Worm (Caenorhabditis elegans) whole organism, L3 larva: ENCODE data around the gene ddx-23.

Source experiments
- R02D3.7 ChIP-seq: fragments of 150-350 bp; optimal IDR thresholded peaks from 2 replicates; lab custom pipeline; 2014; ENCODE audit warnings: missing biosample characterization, missing genetic modification characterization
- aly-2 ChIP-seq: fragments of 150-350 bp; optimal IDR thresholded peaks from 2 replicates; lab custom pipeline; 2014; ENCODE audit warnings: missing biosample characterization, missing genetic modification characterization
- ama-1 ChIP-seq: fragments of 150-350 bp; optimal IDR thresholded peaks from 2 replicates; lab custom pipeline; 2018
- ceh-28 ChIP-seq: fragments of 150-350 bp; optimal IDR thresholded peaks from 2 replicates; lab custom pipeline; 2014; ENCODE audit warnings: missing biosample characterization, missing genetic modification reagents, missing genetic modification characterization
- ceh-82 ChIP-seq: fragments of 150-350 bp; optimal IDR thresholded peaks from 2 replicates; lab custom pipeline; 2014; ENCODE audit warnings: missing biosample characterization, missing genetic modification characterization
- ceh-9 ChIP-seq: sonication (generic microtip); optimal IDR thresholded peaks from 2 replicates; lab custom pipeline; 2018; ENCODE audit warnings: missing biosample characterization, missing genetic modification characterization
- daf-12 ChIP-seq: fragments of 150-350 bp; optimal IDR thresholded peaks from 2 replicates; lab custom pipeline; 2014; ENCODE audit warnings: missing biosample characterization, missing genetic modification reagents, missing genetic modification characterization
- egl-27 ChIP-seq: sonication (generic microtip); optimal IDR thresholded peaks from 4 replicates; lab custom pipeline; 2017; ENCODE audit warnings: missing biosample characterization, missing genetic modification reagents, missing genetic modification characterization
- egl-5 ChIP-seq: fragments of 150-350 bp; optimal IDR thresholded peaks from 2 replicates; lab custom pipeline; 2017; ENCODE audit warnings: missing biosample characterization, missing genetic modification reagents, missing genetic modification characterization, inconsistent platforms
- elt-1 ChIP-seq: fragments of 150-350 bp; optimal IDR thresholded peaks from 2 replicates; lab custom pipeline; 2014; ENCODE audit warnings: missing biosample characterization, missing genetic modification characterization
- elt-3 ChIP-seq, 3 experiments: fragments of 150-350 bp in 1 of 3; sonication (generic microtip) in 2 of 3; optimal IDR thresholded peaks; 2 replicates in 2 of 3; 4 replicates in 1 of 3; lab custom pipeline; 2014 to 2017; ENCODE audit warnings: missing biosample characterization in 3 of 3, missing genetic modification characterization in 3 of 3
- eor-1 ChIP-seq, 2 experiments: fragments of 150-350 bp; optimal IDR thresholded peaks; 2 replicates each; lab custom pipeline; 2014 to 2018; ENCODE audit warnings: missing biosample characterization in 2 of 2, missing genetic modification characterization in 2 of 2
- fkh-10 ChIP-seq: sonication (generic microtip); optimal IDR thresholded peaks from 2 replicates; lab custom pipeline; 2017; ENCODE audit warnings: missing biosample characterization, missing genetic modification reagents, missing genetic modification characterization
- fkh-2 ChIP-seq: fragments of 150-350 bp; optimal IDR thresholded peaks from 2 replicates; lab custom pipeline; 2014; ENCODE audit warnings: missing biosample characterization, missing genetic modification reagents, missing genetic modification characterization
- hmg-11 ChIP-seq: sonication (generic microtip); optimal IDR thresholded peaks from 2 replicates; lab custom pipeline; 2016; ENCODE audit warnings: missing genetic modification characterization, missing compliant biosample characterization
- jun-1 ChIP-seq: fragments of 150-350 bp; optimal IDR thresholded peaks from 2 replicates; lab custom pipeline; 2014; ENCODE audit warnings: missing biosample characterization, missing genetic modification reagents, missing genetic modification characterization
- lin-15B ChIP-seq: fragments of 150-350 bp; optimal IDR thresholded peaks from 2 replicates; lab custom pipeline; 2014; ENCODE audit warnings: missing biosample characterization, missing genetic modification characterization
- lin-39 ChIP-seq: fragments of 150-350 bp; optimal IDR thresholded peaks from 2 replicates; lab custom pipeline; 2018; ENCODE audit warnings: missing biosample characterization, missing genetic modification reagents, missing genetic modification characterization
- lsy-12 ChIP-seq: sonication (generic microtip); optimal IDR thresholded peaks from 2 replicates; lab custom pipeline; 2016; ENCODE audit warnings: mild to moderate bottlenecking, missing genetic modification characterization, missing compliant biosample characterization
- mdl-1 ChIP-seq: fragments of 150-350 bp; optimal IDR thresholded peaks from 2 replicates; lab custom pipeline; 2014; ENCODE audit warnings: missing biosample characterization, missing genetic modification characterization
- mml-1 ChIP-seq: fragments of 150-350 bp; sonication (generic microtip); optimal IDR thresholded peaks from 3 replicates; lab custom pipeline; 2014; ENCODE audit warnings: missing biosample characterization, missing genetic modification characterization
- nfya-1 ChIP-seq: sonication (generic microtip); optimal IDR thresholded peaks from 2 replicates; lab custom pipeline; 2017; ENCODE audit warnings: missing genetic modification characterization, mild to moderate bottlenecking, missing compliant biosample characterization, antibody characterized with exemption, moderate library complexity; ENCODE audit not compliant: insufficient read depth
- nhr-11 ChIP-seq: fragments of 150-350 bp; optimal IDR thresholded peaks from 2 replicates; lab custom pipeline; 2014; ENCODE audit warnings: missing biosample characterization, missing genetic modification characterization
- nhr-23 ChIP-seq: fragments of 150-350 bp; optimal IDR thresholded peaks from 2 replicates; lab custom pipeline; 2014; ENCODE audit warnings: missing biosample characterization, missing genetic modification reagents, missing genetic modification characterization
- nhr-237 ChIP-seq: fragments of 150-350 bp; optimal IDR thresholded peaks from 2 replicates; lab custom pipeline; 2014; ENCODE audit warnings: missing biosample characterization, missing genetic modification characterization
- nhr-25 ChIP-seq: sonication (generic microtip); optimal IDR thresholded peaks from 2 replicates; lab custom pipeline; 2017; ENCODE audit warnings: missing biosample characterization, missing genetic modification characterization
- nhr-43 ChIP-seq: sonication (generic microtip); optimal IDR thresholded peaks from 2 replicates; lab custom pipeline; 2016; ENCODE audit warnings: mild to moderate bottlenecking, missing genetic modification characterization, missing compliant biosample characterization; ENCODE audit not compliant: poor library complexity, severe bottlenecking
- nhr-67 ChIP-seq: fragments of 150-350 bp; optimal IDR thresholded peaks from 2 replicates; lab custom pipeline; 2014; ENCODE audit warnings: missing biosample characterization, missing genetic modification characterization
- nhr-76 ChIP-seq: fragments of 150-350 bp; sonication (generic microtip); optimal IDR thresholded peaks from 5 replicates; lab custom pipeline; 2014; ENCODE audit warnings: missing biosample characterization, missing genetic modification characterization
- pha-4 ChIP-seq: fragments of 150-350 bp; optimal IDR thresholded peaks from 2 replicates; lab custom pipeline; 2014; ENCODE audit warnings: missing biosample characterization, missing genetic modification reagents, missing genetic modification characterization
- sea-2 ChIP-seq: fragments of 150-350 bp; sonication (generic microtip); optimal IDR thresholded peaks from 4 replicates; lab custom pipeline; 2014; ENCODE audit warnings: missing biosample characterization, missing genetic modification reagents, missing genetic modification characterization
- skn-1 ChIP-seq: fragments of 150-350 bp; optimal IDR thresholded peaks from 2 replicates; lab custom pipeline; 2014; ENCODE audit warnings: missing biosample characterization, missing genetic modification characterization
- snpc-4 ChIP-seq: fragments of 150-350 bp; optimal IDR thresholded peaks from 2 replicates; lab custom pipeline; 2014; ENCODE audit warnings: missing biosample characterization, missing genetic modification characterization
- unc-39 ChIP-seq: sonication (generic microtip); optimal IDR thresholded peaks from 4 replicates; lab custom pipeline; 2017; ENCODE audit warnings: missing biosample characterization, missing genetic modification characterization
- unc-62 ChIP-seq: fragments of 150-350 bp; sonication (generic microtip); optimal IDR thresholded peaks from 4 replicates; lab custom pipeline; 2014; ENCODE audit warnings: missing biosample characterization, missing genetic modification reagents, missing genetic modification characterization
- zag-1 ChIP-seq: fragments of 150-350 bp; optimal IDR thresholded peaks from 2 replicates; lab custom pipeline; 2014; ENCODE audit warnings: missing biosample characterization, missing genetic modification characterization
- ztf-11 ChIP-seq: fragments of 150-350 bp; optimal IDR thresholded peaks from 2 replicates; lab custom pipeline; 2014; ENCODE audit warnings: missing biosample characterization, missing genetic modification characterization
- ztf-4 ChIP-seq: fragments of 150-350 bp; optimal IDR thresholded peaks from 2 replicates; lab custom pipeline; 2014; ENCODE audit warnings: missing biosample characterization, missing genetic modification characterization

The ddx-23 gene

ce11 chrIII:5846412-5846811 is 6.7 kb downstream of the ddx-23 start:
- TF ChIP-seq mml-1 (tag; lab: Kevin White, UChicago) (no peak), nfya-1 (tag; lab: Kevin White, UChicago) (peak; percentile 46), fkh-10 (GFP tag; lab: Kevin White, UChicago) (peak; percentile 74)
- TF ChIP-seq, all 47 proteins: peak for 2

DNA sequence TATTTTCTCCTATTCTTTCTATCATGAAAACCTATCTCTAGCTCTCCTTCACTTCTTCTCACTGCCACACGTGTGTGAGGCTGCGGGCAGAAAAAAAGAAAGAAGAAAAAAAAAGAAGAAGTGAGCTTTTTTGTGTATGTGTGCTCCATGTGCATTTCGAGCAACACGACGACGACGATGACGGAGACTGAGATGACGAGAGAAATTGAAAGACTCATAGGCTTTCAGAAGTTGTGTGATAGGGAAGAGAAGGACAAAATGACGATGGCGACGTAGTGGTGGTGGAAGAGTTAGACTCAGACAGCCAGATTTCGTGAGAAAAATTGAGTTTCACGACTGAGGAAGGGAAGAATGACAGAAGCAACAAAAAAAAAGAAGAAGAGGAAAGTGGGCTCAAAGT is 7.6 kb downstream of the ddx-23 start:
- TF ChIP-seq lin-39 (tag; lab: Kevin White, UChicago): peak; percentile 74
- peak; percentile 85 for TF ChIP-seq mdl-1 (tag; lab: Kevin White, UChicago)
- TF ChIP-seq daf-12 (tag; lab: Kevin White, UChicago): no peak
- TF ChIP-seq ztf-4 (tag; lab: Kevin White, UChicago): no peak
- TF ChIP-seq zag-1 (tag; lab: Kevin White, UChicago): peak; percentile 61
- TF ChIP-seq aly-2 (tag; lab: Kevin White, UChicago): no peak
- no peak for TF ChIP-seq elt-3 (tag; optimal IDR thresholded peaks at IDR 0.05; lab: Kevin White, UChicago)
- no peak for TF ChIP-seq fkh-2 (tag; lab: Kevin White, UChicago)
- no peak for TF ChIP-seq unc-39 (tag; lab: Kevin White, UChicago)
- peak; percentile 85 for TF ChIP-seq nfya-1 (tag; lab: Kevin White, UChicago)
- TF ChIP-seq ceh-28 (tag; lab: Kevin White, UChicago): no peak
- TF ChIP-seq jun-1 (tag; lab: Kevin White, UChicago): no peak
- peak; percentile 12 for TF ChIP-seq skn-1 (tag; lab: Kevin White, UChicago)
- no peak for TF ChIP-seq nhr-67 (tag; lab: Kevin White, UChicago)
- TF ChIP-seq lsy-12 (tag; lab: Kevin White, UChicago): no peak
- TF ChIP-seq lin-15B: peak; percentile 4
- TF ChIP-seq nhr-76 (tag; lab: Kevin White, UChicago): no peak
- no peak for TF ChIP-seq nhr-23 (tag; lab: Kevin White, UChicago)
- TF ChIP-seq fkh-10 (GFP tag; lab: Kevin White, UChicago): peak; percentile 88
- no peak for TF ChIP-seq eor-1 (tag; optimal IDR thresholded peaks at IDR 0.05; lab: Kevin White, UChicago)
- peak; percentile 2 for TF ChIP-seq snpc-4 (tag; lab: Kevin White, UChicago)
- TF ChIP-seq ceh-82 (tag; lab: Kevin White, UChicago): no peak
- no peak for TF ChIP-seq mml-1 (tag; lab: Kevin White, UChicago)
- TF ChIP-seq nhr-25 (tag; lab: Kevin White, UChicago): no peak
- no peak for TF ChIP-seq egl-27 (tag; lab: Kevin White, UChicago)
- no peak for TF ChIP-seq R02D3.7 (tag; lab: Kevin White, UChicago)
- no peak for TF ChIP-seq nhr-237 (tag; lab: Kevin White, UChicago)
- TF ChIP-seq nhr-43 (tag; lab: Kevin White, UChicago): no peak
- peak; percentile 35 for TF ChIP-seq unc-62 (GFP tag; lab: Kevin White, UChicago)
- TF ChIP-seq sea-2 (GFP tag; lab: Kevin White, UChicago): no peak
- peak; percentile 56 for TF ChIP-seq nhr-11
- peak; percentile 15 for TF ChIP-seq elt-1 (tag; lab: Kevin White, UChicago)
- TF ChIP-seq hmg-11: peak; percentile 76

DNA sequence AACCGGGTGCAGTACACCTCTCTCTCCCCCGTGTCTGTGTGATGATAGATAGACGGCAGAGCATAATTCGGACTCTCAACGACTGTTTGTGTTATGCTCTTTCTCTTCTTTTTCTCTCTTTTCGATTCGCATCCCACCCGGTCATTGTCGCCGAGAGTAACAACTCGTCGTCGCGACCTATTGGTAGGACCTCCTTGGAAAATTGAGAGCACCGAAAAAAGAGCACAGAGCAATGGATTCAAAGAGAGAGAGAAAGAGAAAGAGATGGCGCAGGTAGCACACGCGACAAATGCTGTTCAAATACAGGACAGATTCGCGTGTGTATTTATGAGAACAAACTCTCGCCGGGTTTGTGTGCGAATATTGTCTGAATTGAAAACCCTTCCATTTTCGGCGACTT is 9.4 kb downstream of the ddx-23 start:
- TF ChIP-seq nhr-25 (tag; lab: Kevin White, UChicago) (no peak), nhr-76 (tag; lab: Kevin White, UChicago) (no peak), elt-1 (tag; lab: Kevin White, UChicago) (no peak), nhr-23 (tag; lab: Kevin White, UChicago) (no peak), egl-27 (tag; lab: Kevin White, UChicago) (no peak), ceh-28 (tag; lab: Kevin White, UChicago) (no peak), eor-1 (tag; optimal IDR thresholded peaks at IDR 0.05; lab: Kevin White, UChicago) (no peak), lin-39 (tag; lab: Kevin White, UChicago) (peak; percentile 21), ztf-11 (tag; lab: Kevin White, UChicago) (no peak), egl-5 (no peak), nhr-67 (tag; lab: Kevin White, UChicago) (no peak), ama-1 (no peak), R02D3.7 (tag; lab: Kevin White, UChicago) (no peak), ceh-9 (tag; lab: Kevin White, UChicago) (no peak), pha-4 (tag; lab: Kevin White, UChicago) (peak; percentile 71), nhr-43 (tag; lab: Kevin White, UChicago) (no peak)
